Fruit fly (Drosophila melanogaster) whole organism, wandering third instar larva: ENCODE data around the gene CG5810.

Source experiments
- Abd-B ChIP-seq: fragments of >200 bp; optimal IDR thresholded peaks from 2 replicates; lab custom pipeline; 2017; ENCODE audit warnings: missing biosample characterization, missing genetic modification characterization
- CG32264 ChIP-seq: fragments of 200-800 bp; sonication (Bioruptor generic); optimal IDR thresholded peaks from 2 replicates; lab custom pipeline; 2016; ENCODE audit warnings: missing biosample characterization, missing genetic modification characterization
- CG9705 ChIP-seq: fragments of 200-800 bp; sonication (Bioruptor generic); optimal IDR thresholded peaks from 2 replicates; lab custom pipeline; 2018; ENCODE audit warnings: missing biosample characterization, mild to moderate bottlenecking, missing genetic modification characterization
- CrebA ChIP-seq: fragments of 200-800 bp; sonication (Bioruptor generic); optimal IDR thresholded peaks from 2 replicates; lab custom pipeline; 2016; ENCODE audit warnings: missing biosample characterization, mild to moderate bottlenecking, missing genetic modification characterization, borderline replicate concordance
- Dfd ChIP-seq: fragments of >200 bp; optimal IDR thresholded peaks from 2 replicates; lab custom pipeline; 2017; ENCODE audit warnings: missing biosample characterization, missing genetic modification characterization
- Dif ChIP-seq: fragments of 200-275, 200-300 bp; sonication (Bioruptor generic); optimal IDR thresholded peaks from 2 replicates; lab custom pipeline; 2018; ENCODE audit warnings: missing biosample characterization, missing genetic modification characterization; ENCODE audit not compliant: partially characterized antibody
- GATAd ChIP-seq: sonication (Bioruptor generic); optimal IDR thresholded peaks from 2 replicates; lab custom pipeline; 2016; ENCODE audit warnings: missing biosample characterization, missing genetic modification characterization
- HLH106 ChIP-seq: fragments of 200-800 bp; optimal IDR thresholded peaks from 3 replicates; lab custom pipeline; 2019; ENCODE audit warnings: missing biosample characterization, mild to moderate bottlenecking, missing genetic modification characterization, moderate library complexity
- Hnf4 ChIP-seq: fragments of 200-800 bp; sonication (Bioruptor generic); optimal IDR thresholded peaks from 2 replicates; lab custom pipeline; 2016; ENCODE audit warnings: missing biosample characterization, mild to moderate bottlenecking, missing genetic modification characterization
- Hr78 ChIP-seq: fragments of >200 bp; optimal IDR thresholded peaks from 2 replicates; lab custom pipeline; 2017; ENCODE audit warnings: missing biosample characterization, missing genetic modification characterization
- Hr83 ChIP-seq: fragments of 200-300 bp; sonication (Bioruptor generic); optimal IDR thresholded peaks from 2 replicates; lab custom pipeline; 2016; ENCODE audit warnings: missing biosample characterization, mild to moderate bottlenecking, missing genetic modification characterization, moderate library complexity; ENCODE audit not compliant: poor library complexity, severe bottlenecking
- Jra ChIP-seq: sonication (Bioruptor generic); optimal IDR thresholded peaks from 2 replicates; lab custom pipeline; 2016; ENCODE audit warnings: missing biosample characterization, missing genetic modification characterization
- Mio ChIP-seq: sonication (Bioruptor generic); optimal IDR thresholded peaks from 2 replicates; lab custom pipeline; 2016; ENCODE audit warnings: missing biosample characterization, missing genetic modification characterization
- Myc ChIP-seq: fragments of >200 bp; optimal IDR thresholded peaks from 2 replicates; lab custom pipeline; 2017
- OdsH ChIP-seq: fragments of 200-800 bp; sonication (Bioruptor generic); optimal IDR thresholded peaks from 2 replicates; lab custom pipeline; 2016; ENCODE audit warnings: missing biosample characterization, mild to moderate bottlenecking, missing genetic modification characterization
- Rel ChIP-seq, 2 experiments: fragments of 200-800 bp; sonication (Bioruptor generic) in 1 of 2; optimal IDR thresholded peaks; 2 replicates in 1 of 2; 3 replicates in 1 of 2; lab custom pipeline; 2016 to 2019; ENCODE audit warnings: mild to moderate bottlenecking in 2 of 2, missing biosample characterization in 2 of 2, missing genetic modification characterization in 2 of 2, moderate library complexity in 1 of 2
- Sp1 ChIP-seq: fragments of 200-800 bp; sonication (Bioruptor generic); optimal IDR thresholded peaks from 3 replicates; lab custom pipeline; 2019; ENCODE audit warnings: missing biosample characterization, mild to moderate bottlenecking, missing genetic modification characterization, moderate library complexity
- Vsx2 ChIP-seq: fragments of 200-300, 225-300 bp; sonication (Bioruptor generic); optimal IDR thresholded peaks from 2 replicates; lab custom pipeline; 2018; ENCODE audit warnings: missing biosample characterization, missing genetic modification characterization; ENCODE audit not compliant: partially characterized antibody
- br ChIP-seq: fragments of 200-800 bp; sonication (Bioruptor generic); optimal IDR thresholded peaks from 2 replicates; lab custom pipeline; 2016; ENCODE audit warnings: missing biosample characterization, missing genetic modification characterization
- brk ChIP-seq: fragments of 200-800 bp; sonication (Bioruptor generic); optimal IDR thresholded peaks from 2 replicates; lab custom pipeline; 2016; ENCODE audit warnings: missing biosample characterization, mild to moderate bottlenecking, missing genetic modification characterization
- dl ChIP-seq, 2 experiments: fragments of 175-275, 200-275 bp in 1 of 2; fragments of 200-275 bp in 1 of 2; sonication (Bioruptor generic); optimal IDR thresholded peaks; lab custom pipeline; 2018; ENCODE audit warnings: mild to moderate bottlenecking in 2 of 2, missing biosample characterization in 2 of 2, missing genetic modification characterization in 2 of 2, moderate library complexity in 2 of 2; ENCODE audit not compliant: partially characterized antibody in 2 of 2, insufficient read depth in 1 of 2
- dmrt93B ChIP-seq: fragments of 200-800 bp; sonication (Bioruptor generic); optimal IDR thresholded peaks from 2 replicates; lab custom pipeline; 2018; ENCODE audit warnings: missing biosample characterization, mild to moderate bottlenecking, missing genetic modification characterization
- dsf ChIP-seq: sonication (Bioruptor generic); optimal IDR thresholded peaks from 2 replicates; lab custom pipeline; 2016; ENCODE audit warnings: missing biosample characterization, missing genetic modification characterization, borderline replicate concordance
- ey ChIP-seq: fragments of 200-800 bp; sonication (Bioruptor generic); optimal IDR thresholded peaks from 2 replicates; lab custom pipeline; 2016; ENCODE audit warnings: missing biosample characterization, missing genetic modification characterization
- foxo ChIP-seq, 2 experiments: fragments of 200-800 bp; sonication (Bioruptor generic); optimal IDR thresholded peaks; 2 replicates in 1 of 2; 3 replicates in 1 of 2; lab custom pipeline; 2016 to 2017; ENCODE audit warnings: missing biosample characterization in 2 of 2, missing genetic modification characterization in 2 of 2
- fru ChIP-seq: fragments of 200-800 bp; sonication (Bioruptor generic); optimal IDR thresholded peaks from 3 replicates; lab custom pipeline; 2016; ENCODE audit warnings: missing biosample characterization, mild to moderate bottlenecking, missing genetic modification characterization
- h ChIP-seq: fragments of 200-800 bp; sonication (Bioruptor generic); optimal IDR thresholded peaks from 3 replicates; lab custom pipeline; 2016; ENCODE audit warnings: missing biosample characterization, mild to moderate bottlenecking, missing genetic modification characterization
- jim ChIP-seq: fragments of 175-275, 200-325 bp; sonication (Bioruptor generic); optimal IDR thresholded peaks from 2 replicates; lab custom pipeline; 2016; ENCODE audit warnings: missing biosample characterization, mild to moderate bottlenecking, missing genetic modification characterization
- lola ChIP-seq: fragments of >200 bp; optimal IDR thresholded peaks from 2 replicates; lab custom pipeline; 2017; ENCODE audit warnings: missing biosample characterization, missing genetic modification characterization
- pan ChIP-seq: fragments of >200 bp; optimal IDR thresholded peaks from 2 replicates; lab custom pipeline; 2017
- psq ChIP-seq: fragments of 200-800 bp; sonication (Bioruptor generic); optimal IDR thresholded peaks from 3 replicates; lab custom pipeline; 2017; ENCODE audit warnings: missing biosample characterization, mild to moderate bottlenecking, missing genetic modification characterization, moderate library complexity
- rgr ChIP-seq: fragments of 200-800 bp; sonication (Bioruptor generic); optimal IDR thresholded peaks from 3 replicates; lab custom pipeline; 2016; ENCODE audit warnings: missing biosample characterization, mild to moderate bottlenecking, missing genetic modification characterization
- sage ChIP-seq: fragments of 200-800 bp; sonication (Bioruptor generic); optimal IDR thresholded peaks from 2 replicates; lab custom pipeline; 2016; ENCODE audit warnings: missing biosample characterization, mild to moderate bottlenecking, missing genetic modification characterization
- sv ChIP-seq: fragments of 200-800 bp; sonication (Bioruptor generic); optimal IDR thresholded peaks from 3 replicates; lab custom pipeline; 2016; ENCODE audit warnings: missing biosample characterization, missing genetic modification characterization
- tai ChIP-seq: sonication (Bioruptor generic); optimal IDR thresholded peaks from 2 replicates; lab custom pipeline; 2016; ENCODE audit warnings: missing biosample characterization, missing genetic modification characterization
- usp ChIP-seq: fragments of >200 bp; optimal IDR thresholded peaks from 2 replicates; lab custom pipeline; 2017; ENCODE audit warnings: missing biosample characterization, missing genetic modification characterization
- woc ChIP-seq: sonication (Bioruptor generic); optimal IDR thresholded peaks from 2 replicates; lab custom pipeline; 2016; ENCODE audit warnings: missing biosample characterization, mild to moderate bottlenecking, missing genetic modification characterization

CG5810 gene

dm6 chr3R:21201627-21202026, 38.0 kb downstream of the CG5810 start:
- no peak for TF ChIP-seq lola (GFP tag; lab: Kevin White, UChicago)
- TF ChIP-seq Vsx2 (GFP tag; lab: Kevin White, UChicago), result no peak
- TF ChIP-seq usp, result no peak
- TF ChIP-seq ey (GFP tag; lab: Kevin White, UChicago), result no peak
- no peak for TF ChIP-seq HLH106 (tag; lab: Kevin White, UChicago)
- no peak for TF ChIP-seq Hr83 (GFP tag; lab: Kevin White, UChicago)
- TF ChIP-seq Dfd (GFP tag; lab: Kevin White, UChicago), result no peak
- no peak for TF ChIP-seq sv
- TF ChIP-seq dmrt93B (GFP tag; lab: Kevin White, UChicago), result no peak
- no peak for TF ChIP-seq GATAd (GFP tag; lab: Kevin White, UChicago)
- no peak for TF ChIP-seq Myc (lab: Kevin White, UChicago)
- no peak for TF ChIP-seq psq
- no peak for TF ChIP-seq Mio (GFP tag; lab: Kevin White, UChicago)
- no peak for TF ChIP-seq brk
- TF ChIP-seq CG9705, result no peak
- no peak for TF ChIP-seq h (GFP tag; lab: Kevin White, UChicago)
- TF ChIP-seq, all 38 proteins: peak for 0

- TF ChIP-seq psq (peak; percentile 0), Hr83 (GFP tag; lab: Kevin White, UChicago) (no peak)
Observed at dm6 chr3R:21203135-21203534, 39.6 kb downstream of the CG5810 start.

- peak; percentile 64 for TF ChIP-seq Dif (GFP tag; lab: Kevin White, UChicago)
- no peak for TF ChIP-seq dsf (GFP tag; lab: Kevin White, UChicago)
- TF ChIP-seq ey (GFP tag; lab: Kevin White, UChicago), result no peak
- TF ChIP-seq dl (GFP tag; optimal IDR thresholded peaks at IDR 0.05; lab: Kevin White, UChicago; ENCODE audit: insufficient read depth in 1 of 2, partially characterized antibody in 2 of 2), result peak; percentile 6 to 30
- no peak for TF ChIP-seq Sp1
- TF ChIP-seq tai (GFP tag; lab: Kevin White, UChicago), result peak; percentile 16
- no peak for TF ChIP-seq Rel (GFP tag; optimal IDR thresholded peaks at IDR 0.05; lab: Kevin White, UChicago)
- TF ChIP-seq Rel (tag; optimal IDR thresholded peaks at IDR 0.05; lab: Kevin White, UChicago), result peak; percentile 16
- no peak for TF ChIP-seq Mio (GFP tag; lab: Kevin White, UChicago)
- peak; percentile 4 for TF ChIP-seq Vsx2 (GFP tag; lab: Kevin White, UChicago)
- TF ChIP-seq CG9705, result no peak
Observed at dm6 chr3R:21203660-21204499, 40.3 kb downstream of the CG5810 start.

dm6 chr3R:21204500-21205167, 41.1 kb downstream of the CG5810 start:
- TF ChIP-seq jim (GFP tag; lab: Kevin White, UChicago) (no peak), OdsH (peak; percentile 77), sage (GFP tag; lab: Kevin White, UChicago) (no peak), Hr78 (no peak), Jra (GFP tag; lab: Kevin White, UChicago) (no peak), Vsx2 (GFP tag; lab: Kevin White, UChicago) (peak; percentile 23), psq (peak; percentile 58), woc (GFP tag; lab: Kevin White, UChicago) (peak; percentile 49), CG32264 (GFP tag; lab: Kevin White, UChicago) (peak; percentile 65), dmrt93B (GFP tag; lab: Kevin White, UChicago) (peak; percentile 42), ey (GFP tag; lab: Kevin White, UChicago) (peak; percentile 85), foxo (GFP tag; optimal IDR thresholded peaks at IDR 0.05; lab: Kevin White, UChicago) (peak in 1 of 2 experiments; percentile 81), HLH106 (tag; lab: Kevin White, UChicago) (peak; percentile 66), usp (no peak), h (GFP tag; lab: Kevin White, UChicago) (peak; percentile 85), CG9705 (no peak), pan (lab: Kevin White, UChicago) (no peak), rgr (GFP tag; lab: Kevin White, UChicago) (peak; percentile 80), Dif (GFP tag; lab: Kevin White, UChicago) (peak; percentile 85), CrebA (no peak), Hnf4 (GFP tag; lab: Kevin White, UChicago) (peak; percentile 50), Abd-B (GFP tag; lab: Kevin White, UChicago) (no peak), br (GFP tag; lab: Kevin White, UChicago) (peak; percentile 77), dsf (GFP tag; lab: Kevin White, UChicago) (no peak), dl (GFP tag; optimal IDR thresholded peaks at IDR 0.05; lab: Kevin White, UChicago; ENCODE audit: insufficient read depth in 1 of 2, partially characterized antibody in 2 of 2) (peak; percentile 64 to 81), sv (peak; percentile 76), Myc (lab: Kevin White, UChicago) (no peak), fru (peak; percentile 90), brk (peak; percentile 28), Sp1 (peak; percentile 68)
